Worm (Caenorhabditis elegans): Measurements from ENCODE around the gene T08B1.4.

DNA sequence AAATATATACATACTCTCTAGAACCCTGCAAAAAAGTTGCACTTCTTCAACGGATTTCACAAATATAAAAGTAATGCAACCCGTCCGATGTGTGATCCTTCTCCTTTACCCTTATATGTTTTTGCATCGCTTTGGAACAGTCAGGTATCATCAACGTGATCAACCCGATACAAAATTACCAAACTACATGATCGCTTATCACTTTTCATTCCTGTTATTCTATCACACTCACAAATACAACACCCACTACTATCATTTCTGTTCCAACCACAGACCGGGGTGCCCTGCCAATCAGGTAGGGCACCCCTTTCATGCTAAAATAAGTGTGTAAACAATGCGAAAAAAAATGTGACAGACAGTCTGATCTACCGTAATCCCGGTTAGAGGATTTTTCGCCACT lies 12.1 kb upstream of the T08B1.4 start:
- TF ChIP-seq ama-1 (optimal IDR thresholded peaks at IDR 0.05) (no peak), B0310.2 (tag; optimal IDR thresholded peaks at IDR 0.05) (no peak), tbx-11 (GFP tag; IDR thresholded peaks at IDR 0.05) (no peak), aly-1 (tag; optimal IDR thresholded peaks at IDR 0.05) (no peak), flt-1 (GFP tag; IDR thresholded peaks at IDR 0.05) (no peak), tra-4 (tag; optimal IDR thresholded peaks at IDR 0.05) (no peak), hnd-1 (tag; optimal IDR thresholded peaks at IDR 0.05) (no peak), ceh-36 (tag; optimal IDR thresholded peaks at IDR 0.05) (no peak), tbx-37 (GFP tag; conservative IDR thresholded peaks at IDR 0.05) (no peak), F13C5.2 (tag; optimal IDR thresholded peaks at IDR 0.05) (no peak), hmg-4 (GFP tag; optimal IDR thresholded peaks at IDR 0.05) (no peak), scrt-1 (GFP tag; IDR thresholded peaks at IDR 0.05) (no peak)
